Worm (Caenorhabditis elegans): ENCODE data around the gene dap-3.

Gene dap-3

ce11 chrII:10584036-10584435, 3.1 kb downstream of the dap-3 start, which contains the start of gene algn-9:
Gene algn-9, plus strand, starts transcription at chrII:10584336.
- TF ChIP-seq nhr-43 (tag; optimal IDR thresholded peaks at IDR 0.05; ENCODE audit: poor library complexity, severe bottlenecking) (no peak), fos-1 (tag; optimal IDR thresholded peaks at IDR 0.05) (no peak), nhr-237 (tag; optimal IDR thresholded peaks at IDR 0.05) (no peak), hmg-11 (tag; optimal IDR thresholded peaks at IDR 0.05) (no peak)

ce11 chrII:10587742-10588141, 6.8 kb downstream of the dap-3 start, which contains the start of gene crn-3:
Gene crn-3, plus strand, starts transcription at chrII:10588042.
- no peak for TF ChIP-seq nhr-23 (tag; optimal IDR thresholded peaks at IDR 0.05)
- no peak for TF ChIP-seq nhr-12 (tag; optimal IDR thresholded peaks at IDR 0.05)
- no peak for TF ChIP-seq ztf-11 (tag; optimal IDR thresholded peaks at IDR 0.05)
- TF ChIP-seq eor-1 (tag; optimal IDR thresholded peaks at IDR 0.05): no peak
- no peak for TF ChIP-seq ceh-28 (tag; optimal IDR thresholded peaks at IDR 0.05)
- no peak for TF ChIP-seq elt-2 (tag; optimal IDR thresholded peaks at IDR 0.05)
- no peak for TF ChIP-seq egl-5 (tag; optimal IDR thresholded peaks at IDR 0.05)
- no peak for TF ChIP-seq ama-1 (optimal IDR thresholded peaks at IDR 0.05)
- no peak for TF ChIP-seq nhr-237 (tag; optimal IDR thresholded peaks at IDR 0.05)
- no peak for TF ChIP-seq jun-1 (tag; optimal IDR thresholded peaks at IDR 0.05)
- no peak for TF ChIP-seq fos-1 (tag; optimal IDR thresholded peaks at IDR 0.05)
- no peak for TF ChIP-seq hmg-11 (tag; optimal IDR thresholded peaks at IDR 0.05)
- no peak for TF ChIP-seq nhr-67 (tag; optimal IDR thresholded peaks at IDR 0.05)
- TF ChIP-seq ceh-9 (tag; optimal IDR thresholded peaks at IDR 0.05): no peak
- no peak for TF ChIP-seq ZK546.5 (tag; optimal IDR thresholded peaks at IDR 0.05)
- TF ChIP-seq skn-1 (tag; optimal IDR thresholded peaks at IDR 0.05): no peak

ce11 chrII:10592452-10592851, 11.5 kb downstream of the dap-3 start, which contains the start of gene crn-5:
Gene crn-5, plus strand, starts transcription at chrII:10592752.
- no peak for TF ChIP-seq egl-27 (tag; optimal IDR thresholded peaks at IDR 0.05)
- no peak for TF ChIP-seq ZK546.5 (tag; optimal IDR thresholded peaks at IDR 0.05)
- TF ChIP-seq mdl-1 (tag; optimal IDR thresholded peaks at IDR 0.05): no peak
- TF ChIP-seq elt-3 (tag; optimal IDR thresholded peaks at IDR 0.05): no peak
- TF ChIP-seq ceh-28 (tag; optimal IDR thresholded peaks at IDR 0.05): no peak
- TF ChIP-seq mml-1 (tag; optimal IDR thresholded peaks at IDR 0.05): no peak
- TF ChIP-seq elt-2 (tag; optimal IDR thresholded peaks at IDR 0.05): no peak
- no peak for TF ChIP-seq zag-1 (tag; optimal IDR thresholded peaks at IDR 0.05)
- TF ChIP-seq nhr-11 (tag; optimal IDR thresholded peaks at IDR 0.05): no peak
- TF ChIP-seq fkh-10 (GFP tag; optimal IDR thresholded peaks at IDR 0.05): no peak
- TF ChIP-seq lin-39 (tag; optimal IDR thresholded peaks at IDR 0.05): no peak
- TF ChIP-seq ceh-9 (tag; optimal IDR thresholded peaks at IDR 0.05): no peak
- TF ChIP-seq hmg-11 (tag; optimal IDR thresholded peaks at IDR 0.05): no peak
- TF ChIP-seq nhr-67 (tag; optimal IDR thresholded peaks at IDR 0.05): no peak
- TF ChIP-seq skn-1 (tag; optimal IDR thresholded peaks at IDR 0.05): no peak
- TF ChIP-seq daf-12 (tag; optimal IDR thresholded peaks at IDR 0.05): no peak
- TF ChIP-seq nhr-25 (tag; optimal IDR thresholded peaks at IDR 0.05): no peak
- TF ChIP-seq jun-1 (tag; optimal IDR thresholded peaks at IDR 0.05): no peak
- TF ChIP-seq nhr-237 (tag; optimal IDR thresholded peaks at IDR 0.05): no peak

- TF ChIP-seq unc-39 (tag; optimal IDR thresholded peaks at IDR 0.05) (no peak), nhr-76 (tag; optimal IDR thresholded peaks at IDR 0.05) (no peak), nhr-12 (tag; optimal IDR thresholded peaks at IDR 0.05) (no peak), fkh-2 (tag; optimal IDR thresholded peaks at IDR 0.05) (no peak), elt-2 (tag; optimal IDR thresholded peaks at IDR 0.05) (no peak), nhr-237 (tag; optimal IDR thresholded peaks at IDR 0.05) (no peak), ceh-16 (tag; optimal IDR thresholded peaks at IDR 0.05) (no peak), tbx-2 (tag; optimal IDR thresholded peaks at IDR 0.05) (no peak), lin-15B (tag; optimal IDR thresholded peaks at IDR 0.05) (no peak), pqm-1 (tag; optimal IDR thresholded peaks at IDR 0.05) (no peak), ZK546.5 (tag; optimal IDR thresholded peaks at IDR 0.05) (no peak)
Observed at ce11 chrII:10594312-10594711, 13.4 kb downstream of the dap-3 start.

ce11 chrII:10594758-10595157, 13.8 kb downstream of the dap-3 start, which contains the start of gene C14A4.6:
Gene C14A4.6, minus strand, starts transcription at chrII:10594776.
- TF ChIP-seq lsy-12 (tag; optimal IDR thresholded peaks at IDR 0.05): no peak
- TF ChIP-seq ceh-9 (tag; optimal IDR thresholded peaks at IDR 0.05): no peak
- peak; percentile 92 for TF ChIP-seq elt-2 (tag; optimal IDR thresholded peaks at IDR 0.05)
- TF ChIP-seq pha-4 (tag; optimal IDR thresholded peaks at IDR 0.05): peak; percentile 33
- TF ChIP-seq pqm-1 (tag; optimal IDR thresholded peaks at IDR 0.05): peak; percentile 70
- TF ChIP-seq ceh-16 (tag; optimal IDR thresholded peaks at IDR 0.05): no peak
- TF ChIP-seq ztf-4 (tag; optimal IDR thresholded peaks at IDR 0.05): no peak
